Worm (Caenorhabditis elegans) whole organism, L1 larva: Measurements from ENCODE around the gene kcnl-4.

ENCODE experiments used
- aha-1 ChIP-seq: fragments of 150-350 bp; optimal IDR thresholded peaks from 2 replicates; lab custom pipeline; 2014; ENCODE audit warnings: missing biosample characterization, missing genetic modification characterization
- ces-1 ChIP-seq: fragments of 150-350 bp; optimal IDR thresholded peaks from 2 replicates; lab custom pipeline; 2014; ENCODE audit warnings: missing biosample characterization, missing genetic modification reagents, missing genetic modification characterization
- dpl-1 ChIP-seq, 3 experiments: fragments of 150-350 bp in 2 of 3; sonication (generic microtip) in 1 of 3; optimal IDR thresholded peaks; 2 replicates each; lab custom pipeline; 2014 to 2017; ENCODE audit warnings: missing biosample characterization in 3 of 3, missing genetic modification characterization in 3 of 3, missing genetic modification reagents in 3 of 3
- elt-3 ChIP-seq, 6 experiments: fragments of 150-350 bp in 1 of 6; sonication (generic microtip); optimal IDR thresholded peaks; 2 replicates each; lab custom pipeline; 2017 to 2018; ENCODE audit warnings: missing biosample characterization in 6 of 6, missing genetic modification characterization in 6 of 6, inconsistent platforms in 1 of 6
- fkh-4 ChIP-seq: sonication (generic microtip); optimal IDR thresholded peaks from 2 replicates; lab custom pipeline; 2016; ENCODE audit warnings: missing compliant biosample characterization, missing genetic modification characterization, borderline replicate concordance
- fos-1 ChIP-seq: fragments of 150-350 bp; optimal IDR thresholded peaks from 2 replicates; lab custom pipeline; 2014; ENCODE audit warnings: missing biosample characterization, missing genetic modification characterization
- lin-13 ChIP-seq: fragments of 150-350 bp; optimal IDR thresholded peaks from 2 replicates; lab custom pipeline; 2014; ENCODE audit warnings: missing biosample characterization, missing genetic modification reagents, missing genetic modification characterization
- nhr-84 ChIP-seq: sonication (generic microtip); optimal IDR thresholded peaks from 2 replicates; lab custom pipeline; 2017; ENCODE audit warnings: missing biosample characterization, missing genetic modification characterization
- unc-62 ChIP-seq: fragments of 150-350 bp; optimal IDR thresholded peaks from 2 replicates; lab custom pipeline; 2014; ENCODE audit warnings: missing biosample characterization, missing genetic modification reagents, missing genetic modification characterization
- ztf-4 ChIP-seq: fragments of 150-350 bp; optimal IDR thresholded peaks from 2 replicates; lab custom pipeline; 2014; ENCODE audit warnings: missing biosample characterization, missing genetic modification characterization

- TF ChIP-seq elt-3 (tag; optimal IDR thresholded peaks at IDR 0.05; lab: Kevin White, UChicago) (no peak), ces-1 (GFP tag; lab: Kevin White, UChicago) (no peak), unc-62 (GFP tag; lab: Kevin White, UChicago) (no peak), ztf-4 (tag; lab: Kevin White, UChicago) (no peak), lin-13 (GFP tag; lab: Kevin White, UChicago) (no peak), fkh-4 (tag; lab: Kevin White, UChicago) (no peak), dpl-1 (GFP tag; optimal IDR thresholded peaks at IDR 0.05; lab: Kevin White, UChicago) (no peak), aha-1 (tag; lab: Kevin White, UChicago) (no peak), nhr-84 (tag; lab: Kevin White, UChicago) (no peak), fos-1 (tag; lab: Kevin White, UChicago) (no peak)
These were observed 17.6 kb downstream of the kcnl-4 start for ce11 chrV:14548510-14548909.
